Fruit fly (Drosophila melanogaster): ENCODE results near the gene CG34377.

CG34377 gene

DNA sequence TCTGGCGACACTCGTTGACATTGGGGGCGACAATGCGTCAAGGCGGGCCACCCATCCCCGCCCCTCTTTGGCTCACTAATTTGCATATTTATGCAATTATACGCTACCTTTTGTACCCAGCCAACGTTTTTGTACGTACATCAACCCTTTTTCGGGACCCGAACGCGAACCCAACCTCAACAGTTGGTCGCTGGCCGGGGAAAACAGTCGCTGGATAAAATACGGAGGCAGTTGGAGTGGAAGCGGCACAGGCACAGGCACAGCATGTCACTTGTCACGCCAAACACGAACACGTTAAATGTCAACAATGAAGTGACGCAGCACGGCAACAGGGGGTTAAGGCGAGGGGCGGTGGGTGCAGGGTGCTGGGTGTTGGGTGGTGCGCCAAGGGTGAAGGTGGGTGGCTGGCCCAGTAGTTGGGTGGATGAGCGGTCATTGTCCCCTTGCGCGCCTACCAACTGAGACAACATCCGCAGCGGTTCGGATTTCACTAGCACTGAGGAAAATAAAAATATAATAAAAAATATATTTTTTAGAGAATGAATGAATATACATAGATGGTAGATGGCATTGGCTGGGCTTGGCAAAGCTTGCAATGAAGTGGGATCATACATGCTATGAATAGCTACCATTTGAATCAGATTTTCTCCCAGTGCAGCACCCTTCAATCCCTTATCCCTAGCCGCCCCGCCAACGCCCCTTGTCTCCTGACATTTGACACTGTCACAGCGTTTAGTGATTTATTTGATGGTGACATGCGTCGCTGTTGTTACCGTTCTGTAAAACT, 63.0 kb downstream of the CG34377 start (continued):
- no peak for TF ChIP-seq CG18619 (GFP tag; optimal IDR thresholded peaks at IDR 0.05)
- TF ChIP-seq CG3847 (GFP tag; IDR thresholded peaks at IDR 0.05): 0 out of 2 replicates have a peak, but pooled peaks have one; percentile 9
- TF ChIP-seq Hsf (GFP tag; optimal IDR thresholded peaks at IDR 0.05): no peak
- TF ChIP-seq ATbp (GFP tag; optimal IDR thresholded peaks at IDR 0.05): peak; percentile 55
- no peak for TF ChIP-seq ab (GFP tag; optimal IDR thresholded peaks at IDR 0.05)
- no peak for TF ChIP-seq CG12299 (tag; optimal IDR thresholded peaks at IDR 0.05)
- no peak for TF ChIP-seq NK7.1 (GFP tag; optimal IDR thresholded peaks at IDR 0.05)
- peak; percentile 76 for TF ChIP-seq crol (GFP tag; IDR thresholded peaks at IDR 0.05)
- TF ChIP-seq ham (GFP tag; IDR thresholded peaks at IDR 0.05): no peak
- no peak for TF ChIP-seq Eip74EF (GFP tag; optimal IDR thresholded peaks at IDR 0.05)
- TF ChIP-seq CG17829 (tag; optimal IDR thresholded peaks at IDR 0.05): peak; percentile 35
- TF ChIP-seq dan (GFP tag; IDR thresholded peaks at IDR 0.05): no peak
- no peak for TF ChIP-seq so (GFP tag; IDR thresholded peaks at IDR 0.05)
- TF ChIP-seq pnt (GFP tag; optimal IDR thresholded peaks at IDR 0.05): no peak
- no peak for TF ChIP-seq CG6854 (GFP tag; optimal IDR thresholded peaks at IDR 0.05)
- TF ChIP-seq CG10654 (GFP tag; optimal IDR thresholded peaks at IDR 0.05): no peak
- no peak for TF ChIP-seq Elba2 (GFP tag; optimal IDR thresholded peaks at IDR 0.05)
- TF ChIP-seq ind (GFP tag; optimal IDR thresholded peaks at IDR 0.05): peak; percentile 14
- no peak for TF ChIP-seq CG7963 (GFP tag; IDR thresholded peaks at IDR 0.05; ENCODE audit: partially characterized antibody)
- TF ChIP-seq MBD-R2 (GFP tag; IDR thresholded peaks at IDR 0.05): no peak; the same call in 1 of the 2 replicates
- TF ChIP-seq tap (tag; optimal IDR thresholded peaks at IDR 0.05): no peak
- no peak for TF ChIP-seq Bgb (GFP tag; IDR thresholded peaks at IDR 0.05; ENCODE audit: partially characterized antibody)
- TF ChIP-seq CG6175 (GFP tag; IDR thresholded peaks at IDR 0.05): no peak
- TF ChIP-seq luna (GFP tag; optimal IDR thresholded peaks at IDR 0.05): no peak
- TF ChIP-seq ap (GFP tag; IDR thresholded peaks at IDR 0.05): no peak
- TF ChIP-seq klu (GFP tag; IDR thresholded peaks at IDR 0.05): no peak
- TF ChIP-seq Atf3 (GFP tag; optimal IDR thresholded peaks at IDR 0.05): no peak
- no peak for TF ChIP-seq Nf-YC (tag; optimal IDR thresholded peaks at IDR 0.05)
- no peak for TF ChIP-seq CG33213 (GFP tag; optimal IDR thresholded peaks at IDR 0.05)
- TF ChIP-seq sisA (GFP tag; IDR thresholded peaks at IDR 0.05): peak; percentile 46; the same call in 1 of the 2 replicates
- no peak for TF ChIP-seq CG14965 (GFP tag; optimal IDR thresholded peaks at IDR 0.05; ENCODE audit: borderline replicate concordance)
- no peak for TF ChIP-seq CG1647 (GFP tag; optimal IDR thresholded peaks at IDR 0.05)
- TF ChIP-seq CG7271 (tag; optimal IDR thresholded peaks at IDR 0.05): no peak
- no peak for TF ChIP-seq MESR4 (GFP tag; optimal IDR thresholded peaks at IDR 0.05)
- no peak for TF ChIP-seq otp (GFP tag; IDR thresholded peaks at IDR 0.05)
- TF ChIP-seq tna (GFP tag; IDR thresholded peaks at IDR 0.05; ENCODE audit: partially characterized antibody): no peak
- no peak for TF ChIP-seq hbn (GFP tag; IDR thresholded peaks at IDR 0.05; ENCODE audit: partially characterized antibody)
- peak; percentile 4 for TF ChIP-seq CG10267 (tag; optimal IDR thresholded peaks at IDR 0.05)
- TF ChIP-seq danr (GFP tag; IDR thresholded peaks at IDR 0.05): peak; percentile 27; the same call in 1 of the 2 replicates
- TF ChIP-seq CG1233 (GFP tag; optimal IDR thresholded peaks at IDR 0.05): no peak
- no peak for TF ChIP-seq Dref (GFP tag; IDR thresholded peaks at IDR 0.05)
- no peak for TF ChIP-seq CG16815 (GFP tag; optimal IDR thresholded peaks at IDR 0.05)
- no peak for TF ChIP-seq bbx (GFP tag; IDR thresholded peaks at IDR 0.05; ENCODE audit: partially characterized antibody)
- TF ChIP-seq dm (GFP tag; optimal IDR thresholded peaks at IDR 0.05): no peak
- no peak for TF ChIP-seq CG8478 (optimal IDR thresholded peaks at IDR 0.05)
- peak; percentile 65; the same call in 2 of the 3 replicates for TF ChIP-seq ken (GFP tag; IDR thresholded peaks at IDR 0.05)
- no peak for TF ChIP-seq Atf-2 (GFP tag; optimal IDR thresholded peaks at IDR 0.05)
- TF ChIP-seq gcm2 (GFP tag; optimal IDR thresholded peaks at IDR 0.05): no peak
- peak; percentile 45 for TF ChIP-seq CG2678 (tag; optimal IDR thresholded peaks at IDR 0.05)
- TF ChIP-seq Stat92E (GFP tag; optimal IDR thresholded peaks at IDR 0.05): no peak
